Worm (Caenorhabditis elegans) whole organism, L1 larva: ENCODE data around the gene F36F12.2.

Source experiments
- blmp-1 ChIP-seq: fragments of 150-350 bp; optimal IDR thresholded peaks from 2 replicates; lab custom pipeline; 2014; ENCODE audit warnings: missing biosample characterization, missing genetic modification characterization
- ces-1 ChIP-seq: fragments of 150-350 bp; optimal IDR thresholded peaks from 2 replicates; lab custom pipeline; 2014; ENCODE audit warnings: missing biosample characterization, missing genetic modification reagents, missing genetic modification characterization
- irx-1 ChIP-seq: sonication (generic microtip); optimal IDR thresholded peaks from 2 replicates; lab custom pipeline; 2016; ENCODE audit warnings: missing genetic modification characterization, missing compliant biosample characterization
- lin-15B ChIP-seq: fragments of 150-350 bp; sonication (generic microtip); optimal IDR thresholded peaks from 3 replicates; lab custom pipeline; 2014; ENCODE audit warnings: missing biosample characterization, missing genetic modification characterization
- pqm-1 ChIP-seq: sonication (generic microtip); optimal IDR thresholded peaks from 3 replicates; lab custom pipeline; 2017; ENCODE audit warnings: missing biosample characterization, missing genetic modification characterization
- snpc-4 ChIP-seq: fragments of 150-350 bp; optimal IDR thresholded peaks from 2 replicates; lab custom pipeline; 2014; ENCODE audit warnings: missing biosample characterization, missing genetic modification characterization
- sptf-1 ChIP-seq: fragments of 150-350 bp; optimal IDR thresholded peaks from 2 replicates; lab custom pipeline; 2014; ENCODE audit warnings: missing biosample characterization, missing genetic modification characterization

ce11 chrV:2072807-2073206, 22.3 kb downstream of the F36F12.2 start, which contains the start of gene Y40B10A.9:
- TF ChIP-seq blmp-1 (tag; lab: Kevin White, UChicago) (no peak), snpc-4 (tag; lab: Kevin White, UChicago) (no peak), ces-1 (GFP tag; lab: Kevin White, UChicago) (no peak), irx-1 (tag; lab: Kevin White, UChicago) (no peak), pqm-1 (no peak), sptf-1 (tag; lab: Kevin White, UChicago) (no peak), lin-15B (tag; lab: Kevin White, UChicago) (no peak)
